Fruit fly (Drosophila melanogaster): ENCODE data around the gene ND-ASHI.

The ND-ASHI gene

dm6 chrX:6678635-6679501 is at the start of gene ND-ASHI (continued):
- no peak for TF ChIP-seq Hmx (GFP tag; optimal IDR thresholded peaks at IDR 0.05)
- TF ChIP-seq CG16815 (GFP tag; optimal IDR thresholded peaks at IDR 0.05): peak; percentile 90
- TF ChIP-seq CG33557 (GFP tag; optimal IDR thresholded peaks at IDR 0.05): peak; percentile 81
- TF ChIP-seq hkb (optimal IDR thresholded peaks at IDR 0.05): no peak
- peak; percentile 97 for TF ChIP-seq hkb (GFP tag; IDR thresholded peaks at IDR 0.05)
- TF ChIP-seq slbo (GFP tag; IDR thresholded peaks at IDR 0.05): peak; percentile 98
- peak; percentile 95 for TF ChIP-seq CG15269 (tag; optimal IDR thresholded peaks at IDR 0.05)
- peak; percentile 46 for TF ChIP-seq MESR4 (GFP tag; optimal IDR thresholded peaks at IDR 0.05)
- TF ChIP-seq gce (GFP tag; IDR thresholded peaks at IDR 0.05): peak; percentile 93
- TF ChIP-seq Dbx (GFP tag; IDR thresholded peaks at IDR 0.05): peak; percentile 98
- no peak for TF ChIP-seq Jarid2 (GFP tag; optimal IDR thresholded peaks at IDR 0.05)
- no peak for TF ChIP-seq Hr39 (optimal IDR thresholded peaks at IDR 0.05)
- TF ChIP-seq Hand (GFP tag; optimal IDR thresholded peaks at IDR 0.05): peak; percentile 96
- peak; percentile 96 for TF ChIP-seq zfh1 (GFP tag; IDR thresholded peaks at IDR 0.05)
- peak; percentile 91 for TF ChIP-seq klu (GFP tag; IDR thresholded peaks at IDR 0.05)
- TF ChIP-seq Chrac-16 (GFP tag; optimal IDR thresholded peaks at IDR 0.05): peak; percentile 94
- TF ChIP-seq CG8388 (GFP tag; optimal IDR thresholded peaks at IDR 0.05): peak; percentile 84
- peak; percentile 52 for TF ChIP-seq Sry-δ (GFP tag; optimal IDR thresholded peaks at IDR 0.05)
- TF ChIP-seq Dfd (GFP tag; optimal IDR thresholded peaks at IDR 0.05): no peak
- peak; percentile 80 for TF ChIP-seq Adf1 (GFP tag; IDR thresholded peaks at IDR 0.05)
- TF ChIP-seq CG10654 (GFP tag; optimal IDR thresholded peaks at IDR 0.05): peak; percentile 87
- peak; percentile 95 for TF ChIP-seq Aef1 (GFP tag; IDR thresholded peaks at IDR 0.05)
- TF ChIP-seq so (GFP tag; IDR thresholded peaks at IDR 0.05): peak; percentile 94
- TF ChIP-seq CG4424 (GFP tag; optimal IDR thresholded peaks at IDR 0.05): peak; percentile 92
- peak; percentile 92 for TF ChIP-seq tup (GFP tag; optimal IDR thresholded peaks at IDR 0.05)
- peak; percentile 91 for TF ChIP-seq ATbp (GFP tag; optimal IDR thresholded peaks at IDR 0.05)
- TF ChIP-seq shn (GFP tag; optimal IDR thresholded peaks at IDR 0.05): peak; percentile 77
- peak; percentile 79 for TF ChIP-seq gt (GFP tag; IDR thresholded peaks at IDR 0.05)
- TF ChIP-seq CG2120 (GFP tag; optimal IDR thresholded peaks at IDR 0.05): peak; percentile 98
- TF ChIP-seq CG12155 (GFP tag; optimal IDR thresholded peaks at IDR 0.05): peak; percentile 93
- peak; percentile 60 for TF ChIP-seq CG2116 (GFP tag; optimal IDR thresholded peaks at IDR 0.05)
- TF ChIP-seq disco-r (GFP tag; optimal IDR thresholded peaks at IDR 0.05): peak; percentile 90
- peak; percentile 90 for TF ChIP-seq fd3F (GFP tag; optimal IDR thresholded peaks at IDR 0.05)
- peak; percentile 81; the same call in 1 of the 2 replicates for TF ChIP-seq bowl (GFP tag; IDR thresholded peaks at IDR 0.05)
- TF ChIP-seq slou (GFP tag; optimal IDR thresholded peaks at IDR 0.05): peak; percentile 87
- TF ChIP-seq Rx (GFP tag; IDR thresholded peaks at IDR 0.05): peak; percentile 95
- TF ChIP-seq gro (GFP tag; optimal IDR thresholded peaks at IDR 0.05): peak; percentile 97
- TF ChIP-seq Kr (GFP tag; optimal IDR thresholded peaks at IDR 0.05): no peak
- TF ChIP-seq CG2712 (tag; optimal IDR thresholded peaks at IDR 0.05): peak; percentile 91
- peak; percentile 86 for TF ChIP-seq Antp (GFP tag; optimal IDR thresholded peaks at IDR 0.05)
- peak; percentile 93 for TF ChIP-seq ems (GFP tag; optimal IDR thresholded peaks at IDR 0.05)
- TF ChIP-seq Six4 (GFP tag; optimal IDR thresholded peaks at IDR 0.05): peak; percentile 90
- peak; percentile 73 for TF ChIP-seq CG4707 (GFP tag; optimal IDR thresholded peaks at IDR 0.05)
- peak; percentile 88 for TF ChIP-seq CG7786 (GFP tag; optimal IDR thresholded peaks at IDR 0.05)
- peak; percentile 84 for TF ChIP-seq dmrt11E (tag; optimal IDR thresholded peaks at IDR 0.05)
- peak; percentile 89 for TF ChIP-seq CG10979 (tag; optimal IDR thresholded peaks at IDR 0.05)
- peak; percentile 89 for TF ChIP-seq CG10274 (GFP tag; optimal IDR thresholded peaks at IDR 0.05)
- TF ChIP-seq Dad (GFP tag; optimal IDR thresholded peaks at IDR 0.05): peak; percentile 90
- TF ChIP-seq lab (GFP tag; optimal IDR thresholded peaks at IDR 0.05): peak; percentile 98
- peak; percentile 96 for TF ChIP-seq CG2678 (tag; optimal IDR thresholded peaks at IDR 0.05)

Measured in whole organism, embryonic.